Fruit fly (Drosophila melanogaster) whole organism, prepupa: ENCODE data around the gene MYPT-75D.

Experiments
- CG10631 ChIP-seq: fragments of 200-800 bp; sonication (Bioruptor generic); optimal IDR thresholded peaks from 2 replicates; lab custom pipeline; 2016; ENCODE audit warnings: missing biosample characterization, missing genetic modification characterization
- CG10669 ChIP-seq: fragments of 200-800 bp; sonication (Bioruptor generic); optimal IDR thresholded peaks from 3 replicates; lab custom pipeline; 2018; ENCODE audit warnings: missing biosample characterization, mild to moderate bottlenecking, missing genetic modification characterization, moderate library complexity
- CG11294 ChIP-seq: fragments of 200-800 bp; sonication (Bioruptor generic); IDR thresholded peaks from 2 replicates; pipeline ENCODE4 v1.3.6; 2022; ENCODE audit warnings: missing biosample characterization, missing genetic modification characterization
- CG11762 ChIP-seq: fragments of 200-800 bp; sonication (Bioruptor generic); optimal IDR thresholded peaks from 3 replicates; lab custom pipeline; 2016; ENCODE audit warnings: missing biosample characterization, missing genetic modification characterization; ENCODE audit not compliant: insufficient read depth
- CG11902 ChIP-seq: fragments of 200-800 bp; sonication (Bioruptor generic); optimal IDR thresholded peaks from 3 replicates; lab custom pipeline; 2016; ENCODE audit warnings: missing biosample characterization, missing genetic modification characterization
- CG15336 ChIP-seq: fragments of 200-800 bp; sonication (Bioruptor generic); IDR thresholded peaks from 2 replicates; pipeline ENCODE4 v1.3.6; 2022; ENCODE audit warnings: missing biosample characterization, missing genetic modification characterization
- CG1621 ChIP-seq: fragments of 200-800 bp; sonication (Bioruptor generic); optimal IDR thresholded peaks from 3 replicates; lab custom pipeline; 2018; ENCODE audit warnings: missing biosample characterization, mild to moderate bottlenecking, missing genetic modification characterization
- CG3032 ChIP-seq: fragments of 200-800 bp; optimal IDR thresholded peaks from 2 replicates; lab custom pipeline; 2019; ENCODE audit warnings: missing biosample characterization, mild to moderate bottlenecking, missing genetic modification characterization, moderate library complexity
- CG31627 ChIP-seq: fragments of 200-800 bp; sonication (Bioruptor generic); optimal IDR thresholded peaks from 3 replicates; lab custom pipeline; 2016; ENCODE audit warnings: missing biosample characterization, missing genetic modification characterization
- CG34406 ChIP-seq: fragments of 200-800 bp; sonication (Bioruptor generic); optimal IDR thresholded peaks from 3 replicates; lab custom pipeline; 2016; ENCODE audit warnings: missing biosample characterization, missing genetic modification characterization
- CG3919 ChIP-seq: fragments of 200-800 bp; sonication (Bioruptor generic); optimal IDR thresholded peaks from 3 replicates; lab custom pipeline; 2016; ENCODE audit warnings: missing biosample characterization, missing genetic modification characterization
- CG6163 ChIP-seq: fragments of 200-800 bp; sonication (Bioruptor generic); IDR thresholded peaks from 3 replicates; pipeline ENCODE4 v1.3.6; 2022; ENCODE audit warnings: missing biosample characterization, missing genetic modification characterization
- CG6792 ChIP-seq: fragments of 200-800 bp; sonication (Bioruptor generic); optimal IDR thresholded peaks from 3 replicates; lab custom pipeline; 2016; ENCODE audit warnings: missing biosample characterization, missing genetic modification characterization
- CG6808 ChIP-seq: fragments of 200-800 bp; sonication (Bioruptor generic); optimal IDR thresholded peaks from 3 replicates; lab custom pipeline; 2017; ENCODE audit warnings: missing biosample characterization, missing genetic modification characterization, mild to moderate bottlenecking, moderate library complexity, missing genetic modification reagents
- CG6854 ChIP-seq: fragments of 200-800 bp; sonication (Bioruptor generic); optimal IDR thresholded peaks from 2 replicates; lab custom pipeline; 2017; ENCODE audit warnings: missing biosample characterization, mild to moderate bottlenecking, missing genetic modification characterization
- CG7368 ChIP-seq: fragments of 200-800 bp; sonication (Bioruptor generic); optimal IDR thresholded peaks from 3 replicates; lab custom pipeline; 2016; ENCODE audit warnings: missing biosample characterization, missing genetic modification characterization
- CG8119 ChIP-seq: fragments of 200-800 bp; sonication (Bioruptor generic); IDR thresholded peaks from 3 replicates; pipeline ENCODE4 v1.3.6; 2022; ENCODE audit warnings: missing biosample characterization, missing genetic modification characterization
- CG8319 ChIP-seq: fragments of 200-800 bp; sonication (Bioruptor generic); optimal IDR thresholded peaks from 3 replicates; lab custom pipeline; 2016; ENCODE audit warnings: missing biosample characterization, missing genetic modification characterization
- CG8632 ChIP-seq: fragments of 200-800 bp; sonication (Bioruptor generic); optimal IDR thresholded peaks from 3 replicates; lab custom pipeline; 2016; ENCODE audit warnings: missing biosample characterization, missing genetic modification characterization
- CG9139 ChIP-seq: fragments of 200-800 bp; sonication (Bioruptor generic); optimal IDR thresholded peaks from 3 replicates; lab custom pipeline; 2017; ENCODE audit warnings: missing biosample characterization, mild to moderate bottlenecking, missing genetic modification characterization
- Eip75B ChIP-seq: fragments of 200-800 bp; sonication (Bioruptor generic); optimal IDR thresholded peaks from 3 replicates; lab custom pipeline; 2016; ENCODE audit warnings: missing biosample characterization, missing genetic modification characterization
- Eip78C ChIP-seq: fragments of 200-800 bp; sonication (Bioruptor generic); peaks from one replicate; lab custom pipeline; 2016; ENCODE audit warnings: missing biosample characterization, missing genetic modification characterization
- Eip93F ChIP-seq: fragments of 200-800 bp; sonication (Bioruptor generic); optimal IDR thresholded peaks from 2 replicates; lab custom pipeline; 2016; ENCODE audit warnings: missing biosample characterization, mild to moderate bottlenecking, missing genetic modification characterization
- Ets21C ChIP-seq: fragments of 200-800 bp; sonication (Bioruptor generic); optimal IDR thresholded peaks from 3 replicates; lab custom pipeline; 2016; ENCODE audit warnings: missing biosample characterization, missing genetic modification characterization
- Ets96B ChIP-seq: fragments of 200-800 bp; optimal IDR thresholded peaks from 2 replicates; lab custom pipeline; 2019; ENCODE audit warnings: missing biosample characterization, mild to moderate bottlenecking, missing genetic modification characterization, moderate library complexity
- Gug ChIP-seq: fragments of 200-800 bp; sonication (Bioruptor generic); IDR thresholded peaks from 2 replicates; pipeline ENCODE4 v1.3.6; 2022; ENCODE audit warnings: missing biosample characterization, missing genetic modification characterization
- Hr38 ChIP-seq: sonication (Bioruptor generic); optimal IDR thresholded peaks from 2 replicates; lab custom pipeline; 2016; ENCODE audit warnings: missing biosample characterization, missing genetic modification characterization
- Hr39 ChIP-seq: fragments of 200-800 bp; sonication (Bioruptor generic); optimal IDR thresholded peaks from 2 replicates; lab custom pipeline; 2016; ENCODE audit warnings: missing biosample characterization, missing genetic modification characterization
- Hr4 ChIP-seq: fragments of 200-800 bp; sonication (Bioruptor generic); optimal IDR thresholded peaks from 3 replicates; lab custom pipeline; 2016; ENCODE audit warnings: missing biosample characterization, missing genetic modification characterization
- Lpt ChIP-seq: fragments of 200-800 bp; sonication (Bioruptor generic); optimal IDR thresholded peaks from 3 replicates; lab custom pipeline; 2016; ENCODE audit warnings: missing biosample characterization, missing genetic modification characterization
- Met ChIP-seq: fragments of 200-800 bp; sonication (Bioruptor generic); optimal IDR thresholded peaks from 3 replicates; lab custom pipeline; 2016; ENCODE audit warnings: missing biosample characterization, missing genetic modification characterization
- OdsH ChIP-seq: fragments of 200-800 bp; sonication (Bioruptor generic); optimal IDR thresholded peaks from 3 replicates; lab custom pipeline; 2016; ENCODE audit warnings: missing biosample characterization, missing genetic modification characterization
- Sox102F ChIP-seq: fragments of 200-800 bp; sonication (Bioruptor generic); optimal IDR thresholded peaks from 2 replicates; lab custom pipeline; 2016; ENCODE audit warnings: missing biosample characterization, mild to moderate bottlenecking, missing genetic modification characterization
- Sox15 ChIP-seq: fragments of 200-800 bp; sonication (Bioruptor generic); optimal IDR thresholded peaks from 3 replicates; lab custom pipeline; 2016; ENCODE audit warnings: missing biosample characterization, missing genetic modification characterization
- achi ChIP-seq: fragments of 200-800 bp; sonication (Bioruptor generic); optimal IDR thresholded peaks from 3 replicates; lab custom pipeline; 2016; ENCODE audit warnings: missing biosample characterization, missing genetic modification characterization
- acj6 ChIP-seq: fragments of 200-800 bp; sonication (Bioruptor generic); optimal IDR thresholded peaks from 3 replicates; lab custom pipeline; 2016; ENCODE audit warnings: missing biosample characterization, missing genetic modification characterization
- cyc ChIP-seq: fragments of 200-800 bp; sonication (Bioruptor generic); optimal IDR thresholded peaks from 3 replicates; lab custom pipeline; 2016; ENCODE audit warnings: missing biosample characterization, missing genetic modification characterization
- dsx ChIP-seq: fragments of 200-800 bp; optimal IDR thresholded peaks from 3 replicates; lab custom pipeline; 2019; ENCODE audit warnings: missing biosample characterization, mild to moderate bottlenecking, missing genetic modification characterization, moderate library complexity; ENCODE audit not compliant: poor library complexity, severe bottlenecking
- esn ChIP-seq: fragments of 200-800 bp; sonication (Bioruptor generic); optimal IDR thresholded peaks from 2 replicates; lab custom pipeline; 2016; ENCODE audit warnings: missing biosample characterization, mild to moderate bottlenecking, missing genetic modification characterization, moderate library complexity
- fd59A ChIP-seq: fragments of 200-800 bp; sonication (Bioruptor generic); optimal IDR thresholded peaks from 2 replicates; lab custom pipeline; 2017; ENCODE audit warnings: missing biosample characterization, mild to moderate bottlenecking, missing genetic modification characterization, missing genetic modification reagents
- fkh ChIP-seq: fragments of 200-800 bp; sonication (Bioruptor generic); optimal IDR thresholded peaks from 3 replicates; lab custom pipeline; 2017; ENCODE audit warnings: missing biosample characterization, mild to moderate bottlenecking, missing genetic modification characterization, moderate library complexity
- lz ChIP-seq: fragments of 200-800 bp; sonication (Bioruptor generic); optimal IDR thresholded peaks from 3 replicates; lab custom pipeline; 2016; ENCODE audit warnings: missing biosample characterization, missing genetic modification characterization
- pdm3 ChIP-seq: fragments of 200-800 bp; sonication (Bioruptor generic); optimal IDR thresholded peaks from 3 replicates; lab custom pipeline; 2016; ENCODE audit warnings: missing biosample characterization, missing genetic modification characterization
- ss ChIP-seq, 2 experiments: fragments of 200-800 bp; sonication (Bioruptor generic); optimal IDR thresholded peaks; 2 replicates in 1 of 2; 3 replicates in 1 of 2; lab custom pipeline; 2017 to 2018; ENCODE audit warnings: mild to moderate bottlenecking in 2 of 2, missing biosample characterization in 2 of 2, missing genetic modification characterization in 2 of 2, moderate library complexity in 1 of 2
- topi ChIP-seq: fragments of 200-800 bp; sonication (Bioruptor generic); optimal IDR thresholded peaks from 3 replicates; lab custom pipeline; 2016; ENCODE audit warnings: missing biosample characterization, missing genetic modification characterization
- vri ChIP-seq: fragments of 200-800 bp; sonication (Bioruptor generic); optimal IDR thresholded peaks from 3 replicates; lab custom pipeline; 2016; ENCODE audit warnings: missing biosample characterization, mild to moderate bottlenecking, missing genetic modification characterization

MYPT-75D gene

DNA sequence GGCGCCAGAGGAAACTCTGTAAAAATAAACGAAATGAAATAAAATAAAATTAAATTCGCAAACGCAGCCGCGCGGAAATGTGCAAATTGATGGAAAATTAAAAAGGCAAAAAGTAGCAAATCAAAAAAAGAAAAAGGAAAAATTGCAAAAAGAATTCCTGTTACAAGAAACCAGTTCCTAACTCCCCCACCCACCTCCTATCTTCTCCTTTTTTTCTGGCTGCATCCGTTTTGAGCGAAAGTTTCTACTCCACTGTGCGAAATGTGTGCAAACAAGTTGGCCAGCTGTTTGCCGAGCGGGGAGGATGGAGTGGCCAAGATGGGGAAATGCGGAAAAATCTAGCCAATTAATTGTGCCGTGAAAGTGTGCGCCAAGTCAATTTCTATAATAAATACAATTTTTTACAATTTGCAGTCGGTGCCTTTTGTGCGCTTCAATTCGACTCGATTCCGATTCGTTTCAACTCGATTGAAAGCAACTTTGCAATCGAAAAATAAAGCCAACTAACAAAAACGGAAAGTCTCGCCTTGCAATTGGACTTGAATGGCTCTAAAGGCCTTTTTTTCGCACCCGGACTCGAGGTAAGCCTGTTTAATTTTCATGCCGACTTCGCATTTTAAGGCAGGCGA lies 806 bp downstream of the MYPT-75D start (continued):
- peak; percentile 24 for TF ChIP-seq Lpt
- TF ChIP-seq CG6808, result no peak
- peak; percentile 43; the same call in 2 of the 3 replicates for TF ChIP-seq CG6163 (GFP tag; lab: Robert Waterston, UW)
- TF ChIP-seq Ets21C, result no peak
- no peak for TF ChIP-seq CG6854 (GFP tag; lab: Kevin White, UChicago)
- TF ChIP-seq Ets96B (tag; lab: Kevin White, UChicago), result no peak
- no peak for TF ChIP-seq CG10669 (GFP tag; lab: Kevin White, UChicago)
- no peak for TF ChIP-seq fd59A (GFP tag; lab: Kevin White, UChicago)
- no peak for TF ChIP-seq fkh (GFP tag; lab: Kevin White, UChicago)
- TF ChIP-seq CG34406, result peak; percentile 20
- TF ChIP-seq CG11902 (GFP tag; lab: Kevin White, UChicago), result no peak
- TF ChIP-seq CG9139 (GFP tag; lab: Kevin White, UChicago), result no peak
- TF ChIP-seq esn, result no peak
- no peak for TF ChIP-seq ss (GFP tag; optimal IDR thresholded peaks at IDR 0.05; lab: Kevin White, UChicago)
- no peak for TF ChIP-seq CG1621 (tag; lab: Kevin White, UChicago)
- TF ChIP-seq CG8319 (GFP tag; lab: Kevin White, UChicago), result no peak
- no peak for TF ChIP-seq topi (GFP tag; lab: Kevin White, UChicago)
- peak; percentile 7 for TF ChIP-seq Eip75B (GFP tag; lab: Kevin White, UChicago)
- no peak for TF ChIP-seq lz (GFP tag; lab: Kevin White, UChicago)
- TF ChIP-seq, all 60 proteins: peak for 23

DNA sequence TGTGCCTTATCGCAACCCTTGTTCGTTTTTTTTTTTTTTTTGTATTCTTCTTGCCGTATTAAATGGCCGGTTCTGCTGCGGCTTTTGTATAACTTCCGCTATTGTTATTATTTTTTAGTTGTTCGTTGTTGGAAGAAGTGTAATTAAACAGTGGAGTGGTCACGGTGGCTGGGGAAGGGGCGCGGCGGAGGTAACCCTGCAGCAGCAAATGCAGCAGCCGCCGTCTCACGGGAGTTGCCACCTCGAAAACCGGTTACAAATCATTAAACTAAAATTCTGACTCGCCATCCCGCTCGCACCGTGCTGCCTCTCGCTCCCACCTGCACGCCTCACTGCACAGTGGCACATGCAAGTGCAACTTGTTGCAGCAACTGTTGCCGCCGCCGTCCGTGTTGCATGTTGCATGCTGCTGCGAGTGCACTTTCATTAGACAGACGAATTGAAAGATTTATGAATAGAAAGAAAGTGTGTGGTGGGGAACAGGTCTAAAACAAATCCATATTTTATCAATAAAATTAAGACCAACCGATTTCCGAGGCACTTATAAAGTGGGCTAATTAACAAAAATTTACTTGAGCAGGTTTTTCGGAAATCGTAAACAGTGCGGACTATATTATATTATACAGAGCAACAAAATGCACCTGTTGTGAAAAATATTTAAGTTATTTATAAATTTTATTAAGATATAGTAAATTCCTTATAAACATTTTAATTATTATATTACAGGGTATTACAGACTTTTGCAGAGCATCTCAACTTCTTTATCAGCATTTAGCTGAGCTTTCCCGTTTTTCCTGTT lies 2.1 kb downstream of the MYPT-75D start:
- TF ChIP-seq dsx (GFP tag; lab: Kevin White, UChicago) (peak; percentile 36), CG6792 (GFP tag; lab: Kevin White, UChicago) (no peak), Sox15 (GFP tag; lab: Kevin White, UChicago) (no peak), pdm3 (GFP tag; lab: Kevin White, UChicago) (no peak), CG7368 (no peak), CG11294 (GFP tag; lab: Robert Waterston, UW) (no peak), CG34406 (no peak), CG8319 (GFP tag; lab: Kevin White, UChicago) (no peak), CG6854 (GFP tag; lab: Kevin White, UChicago) (no peak), OdsH (GFP tag; lab: Kevin White, UChicago) (no peak), Met (GFP tag; lab: Kevin White, UChicago) (no peak), acj6 (no peak), Eip93F (GFP tag; lab: Kevin White, UChicago) (no peak), CG3032 (no peak), Gug (no peak), esn (no peak), Ets96B (tag; lab: Kevin White, UChicago) (no peak), CG31627 (no peak), Sox102F (GFP tag; lab: Kevin White, UChicago) (no peak), CG15336 (GFP tag; lab: Robert Waterston, UW) (peak; percentile 26; the same call in 1 of the 2 replicates), Eip78C (GFP tag; lab: Kevin White, UChicago) (peak; percentile 67), cyc (GFP tag; lab: Kevin White, UChicago) (no peak), CG8632 (no peak), Ets21C (no peak), fkh (GFP tag; lab: Kevin White, UChicago) (no peak), CG6163 (GFP tag; lab: Robert Waterston, UW) (0 out of 3 replicates have a peak, but pooled peaks have one; percentile 16), CG11762 (GFP tag; lab: Kevin White, UChicago) (no peak), Hr39 (GFP tag; lab: Kevin White, UChicago) (no peak), CG6808 (peak; percentile 15), CG3919 (GFP tag; lab: Kevin White, UChicago) (no peak), CG10631 (GFP tag; lab: Kevin White, UChicago) (no peak), fd59A (GFP tag; lab: Kevin White, UChicago) (no peak), CG9139 (GFP tag; lab: Kevin White, UChicago) (no peak), achi (GFP tag; lab: Kevin White, UChicago) (no peak), CG8119 (peak; percentile 68; the same call in 2 of the 3 replicates), Hr38 (GFP tag; lab: Kevin White, UChicago) (no peak), vri (GFP tag; lab: Kevin White, UChicago) (no peak), CG11902 (GFP tag; lab: Kevin White, UChicago) (no peak), Hr4 (peak; percentile 51)
